Fruit fly (Drosophila melanogaster): Measurements from ENCODE around the gene RasGAP1.

DNA sequence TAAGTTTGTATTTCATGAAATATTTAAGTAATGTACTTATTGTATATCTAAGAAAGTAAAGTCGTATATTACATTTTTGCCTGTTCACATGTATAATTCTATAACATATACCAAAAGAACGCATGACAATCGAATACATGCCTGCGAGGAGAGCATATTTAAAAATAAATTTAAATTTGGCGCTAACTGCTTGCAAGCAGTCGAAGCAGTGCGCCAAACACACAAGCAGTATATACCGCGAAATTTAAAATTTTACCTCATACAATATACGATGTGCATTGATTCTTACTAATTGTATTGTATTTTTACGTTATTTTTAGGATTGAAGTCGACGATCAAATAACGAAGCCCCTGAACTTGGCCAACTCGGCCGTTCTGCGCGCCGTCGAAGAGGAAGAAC is 30.9 kb downstream of the RasGAP1 start:
- TF ChIP-seq ss (GFP tag; optimal IDR thresholded peaks at IDR 0.05), result no peak
- TF ChIP-seq Gug (GFP tag; IDR thresholded peaks at IDR 0.05), result no peak
- TF ChIP-seq CG4318 (GFP tag; optimal IDR thresholded peaks at IDR 0.05), result no peak
- no peak for TF ChIP-seq pdm3 (GFP tag; optimal IDR thresholded peaks at IDR 0.05)
- TF ChIP-seq Blimp-1 (GFP tag; optimal IDR thresholded peaks at IDR 0.05), result no peak
- no peak for TF ChIP-seq Hr39 (GFP tag; optimal IDR thresholded peaks at IDR 0.05)

All from whole organism, prepupa.